Worm (Caenorhabditis elegans) whole organism, dauer: ENCODE measurements around the gene Y67D8B.5.

ENCODE experiments used
- unc-62 ChIP-seq: sonication (generic microtip); optimal IDR thresholded peaks from 2 replicates; lab custom pipeline; 2017; ENCODE audit warnings: missing biosample characterization, missing genetic modification reagents, missing genetic modification characterization

Gene Y67D8B.5

ce11 chrIV:3227549-3228139 lies 25.5 kb downstream of the Y67D8B.5 start:
- no peak for TF ChIP-seq unc-62 (GFP tag; lab: Kevin White, UChicago)

ce11 chrIV:3231644-3232043 lies 29.5 kb downstream of the Y67D8B.5 start:
- TF ChIP-seq unc-62 (GFP tag; lab: Kevin White, UChicago): no peak

ce11 chrIV:3232694-3233372 lies 30.7 kb downstream of the Y67D8B.5 start:
- TF ChIP-seq unc-62 (GFP tag; lab: Kevin White, UChicago): no peak

ce11 chrIV:3233429-3233885 lies 31.3 kb downstream of the Y67D8B.5 start:
- no peak for TF ChIP-seq unc-62 (GFP tag; lab: Kevin White, UChicago)

- no peak for TF ChIP-seq unc-62 (GFP tag; lab: Kevin White, UChicago)
Measured at ce11 chrIV:3234269-3234668, 32.1 kb downstream of the Y67D8B.5 start.

ce11 chrIV:3246873-3247272 lies 44.7 kb downstream of the Y67D8B.5 start:
- no peak for TF ChIP-seq unc-62 (GFP tag; lab: Kevin White, UChicago)

ce11 chrIV:3250020-3250419 lies 47.9 kb downstream of the Y67D8B.5 start:
- no peak for TF ChIP-seq unc-62 (GFP tag; lab: Kevin White, UChicago)

- TF ChIP-seq unc-62 (GFP tag; lab: Kevin White, UChicago): no peak
Measured at ce11 chrIV:3251551-3251950, 49.4 kb downstream of the Y67D8B.5 start.

ce11 chrIV:3252047-3252446 lies 49.9 kb downstream of the Y67D8B.5 start:
- no peak for TF ChIP-seq unc-62 (GFP tag; lab: Kevin White, UChicago)
